Worm (Caenorhabditis elegans): Measurements from ENCODE around the gene T05A7.1.
A peak's percentile ranks its signal among the peaks of the same experiment; 100 is the strongest.

The T05A7.1 gene

DNA sequence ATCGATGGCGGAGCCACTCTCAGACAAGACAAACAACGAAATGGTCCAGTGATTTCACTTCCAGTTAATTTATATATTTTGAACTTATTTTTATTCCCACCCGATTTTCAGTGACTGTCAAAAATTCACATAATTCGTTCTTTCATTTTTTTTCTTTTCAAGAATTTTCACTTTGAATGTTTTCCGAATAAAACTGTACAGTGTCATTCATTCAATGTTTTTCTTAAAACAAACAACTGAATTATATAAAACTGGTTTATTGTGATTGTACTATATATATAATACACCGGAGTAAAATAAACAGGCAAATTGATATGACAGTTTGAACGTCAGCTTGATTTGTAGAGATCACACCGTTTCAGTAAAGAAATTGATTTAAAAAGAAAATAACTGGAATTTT is 25.0 kb downstream of the T05A7.1 start (continued):
- TF ChIP-seq ceh-79 (tag; optimal IDR thresholded peaks at IDR 0.05) (no peak), Y79H2A.3 (GFP tag; conservative IDR thresholded peaks at IDR 0.05) (peak; percentile 96), pha-4 (tag; optimal IDR thresholded peaks at IDR 0.05) (no peak), dox-1 (GFP tag; IDR thresholded peaks at IDR 0.05) (no peak; the same call in 1 of the 2 replicates), hrde-1 (tag; optimal IDR thresholded peaks at IDR 0.05; ENCODE audit: borderline replicate concordance) (peak; percentile 92), ztf-3 (GFP tag; optimal IDR thresholded peaks at IDR 0.05) (no peak), lsl-1 (GFP tag; optimal IDR thresholded peaks at IDR 0.05) (peak; percentile 55), aptf-3 (GFP tag; IDR thresholded peaks at IDR 0.05) (no peak), lin-40 (tag; optimal IDR thresholded peaks at IDR 0.05) (no peak), nhr-120 (GFP tag; IDR thresholded peaks at IDR 0.05) (no peak), tbp1 (GFP tag; optimal IDR thresholded peaks at IDR 0.05) (peak; percentile 6), B0336.3 (GFP tag; IDR thresholded peaks at IDR 0.05) (peak; percentile 70; the same call in 1 of the 2 replicates), attf-3 (GFP tag; conservative IDR thresholded peaks at IDR 0.05) (no peak), Y95B8A.8 (GFP tag; IDR thresholded peaks at IDR 0.05) (no peak; the same call in none of the 2 replicates), ceh-27 (GFP tag; optimal IDR thresholded peaks at IDR 0.05) (no peak), madf-3 (GFP tag; IDR thresholded peaks at IDR 0.05) (peak; percentile 76)

DNA sequence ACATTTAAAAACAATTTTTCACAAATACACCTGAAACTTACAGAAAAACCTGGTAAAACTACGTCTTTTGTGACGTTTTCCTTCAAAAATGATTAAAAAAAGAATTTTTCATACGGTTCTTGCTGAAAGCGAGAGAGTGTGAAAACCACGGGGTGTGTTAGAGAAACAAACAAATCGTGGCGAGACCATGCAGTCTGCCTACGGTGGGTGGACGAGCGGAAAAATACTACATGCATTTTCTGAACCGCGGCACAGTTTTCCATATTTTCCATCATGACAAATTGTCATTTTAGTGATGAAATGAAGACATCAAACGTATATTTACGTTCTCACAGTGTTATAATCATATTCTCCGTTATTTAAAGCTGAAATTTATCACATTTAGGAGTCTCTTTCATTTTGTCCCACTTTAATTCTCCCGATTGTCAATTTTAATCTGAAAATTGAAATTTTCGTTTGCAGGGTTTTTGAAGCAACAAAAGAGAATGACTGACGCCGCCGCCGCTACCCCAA is 28.4 kb downstream of the T05A7.1 start, which contains the start of the genes F10G7.9 and tsn-1:
TSS of gene F10G7.9 (minus strand) at position 127 of the 513 bp plus-strand sequence.
TSS of gene tsn-1 (plus strand) at position 463 of the 513 bp plus-strand sequence.
- no peak for TF ChIP-seq repo-1 (tag; optimal IDR thresholded peaks at IDR 0.05)
- no peak for TF ChIP-seq rpc-1 (optimal IDR thresholded peaks at IDR 0.05)
- TF ChIP-seq rpc-1 (tag; optimal IDR thresholded peaks at IDR 0.05), result no peak
- peak; percentile 16 for TF ChIP-seq ZK185.1 (tag; optimal IDR thresholded peaks at IDR 0.05; ENCODE audit: poor library complexity, severe bottlenecking)
- TF ChIP-seq bed-1 (GFP tag; IDR thresholded peaks at IDR 0.05), result no peak
- TF ChIP-seq hrde-1 (tag; optimal IDR thresholded peaks at IDR 0.05; ENCODE audit: borderline replicate concordance), result no peak
- no peak for TF ChIP-seq bed-2 (GFP tag; IDR thresholded peaks at IDR 0.05)
- TF ChIP-seq F10E7.11 (tag; optimal IDR thresholded peaks at IDR 0.05), result no peak
- no peak for TF ChIP-seq F55B11.4 (tag; optimal IDR thresholded peaks at IDR 0.05; ENCODE audit: borderline replicate concordance, insufficient read depth)
- peak; percentile 68 for TF ChIP-seq lin-54 (GFP tag; optimal IDR thresholded peaks at IDR 0.05)
- peak; percentile 40 for TF ChIP-seq efl-1 (GFP tag; optimal IDR thresholded peaks at IDR 0.05)
- TF ChIP-seq ekl-4 (GFP tag; IDR thresholded peaks at IDR 0.05), result no peak
- no peak for TF ChIP-seq die-1 (tag; optimal IDR thresholded peaks at IDR 0.05)
- TF ChIP-seq ceh-100 (GFP tag; IDR thresholded peaks at IDR 0.05), result peak; percentile 50; the same call in 1 of the 2 replicates
- no peak for TF ChIP-seq Y95B8A.8 (GFP tag; IDR thresholded peaks at IDR 0.05)
- TF ChIP-seq cebp-1 (GFP tag; IDR thresholded peaks at IDR 0.05), result no peak
- peak; percentile 38 for TF ChIP-seq cebp-1 (tag; optimal IDR thresholded peaks at IDR 0.05)
- peak; percentile 71 for TF ChIP-seq mcd-1 (GFP tag; IDR thresholded peaks at IDR 0.05)
- TF ChIP-seq let-607 (tag; optimal IDR thresholded peaks at IDR 0.05), result peak; percentile 98 to 99
- no peak for TF ChIP-seq ztf-22 (GFP tag; optimal IDR thresholded peaks at IDR 0.05)
- TF ChIP-seq egrh-3 (GFP tag; IDR thresholded peaks at IDR 0.05), result no peak
- peak; percentile 79 for TF ChIP-seq hmg-1.2 (GFP tag; IDR thresholded peaks at IDR 0.05)
- TF ChIP-seq K12H6.12 (tag; optimal IDR thresholded peaks at IDR 0.05), result no peak
- TF ChIP-seq tbx-9 (tag; optimal IDR thresholded peaks at IDR 0.05; ENCODE audit: borderline replicate concordance), result no peak
- TF ChIP-seq ceh-40 (GFP tag; IDR thresholded peaks at IDR 0.05), result no peak
- no peak for TF ChIP-seq sdz-38 (tag; optimal IDR thresholded peaks at IDR 0.05)
- TF ChIP-seq B0336.3 (GFP tag; IDR thresholded peaks at IDR 0.05), result no peak
- peak; percentile 47 for TF ChIP-seq snpc-1.3 (tag; optimal IDR thresholded peaks at IDR 0.05; ENCODE audit: insufficient read depth)
- TF ChIP-seq F49E8.2 (tag; optimal IDR thresholded peaks at IDR 0.05; ENCODE audit: insufficient read depth), result peak; percentile 6
- TF ChIP-seq ccch-3 (GFP tag; optimal IDR thresholded peaks at IDR 0.05), result no peak
- no peak for TF ChIP-seq egl-18 (GFP tag; IDR thresholded peaks at IDR 0.05)
- TF ChIP-seq nfyb-1 (GFP tag; IDR thresholded peaks at IDR 0.05), result peak; percentile 33; the same call in 1 of the 2 replicates
- no peak for TF ChIP-seq F39B2.1 (GFP tag; IDR thresholded peaks at IDR 0.05)
- TF ChIP-seq nhr-80 (tag; optimal IDR thresholded peaks at IDR 0.05), result peak; percentile 77

All from whole organism, young adult.